Worm (Caenorhabditis elegans) whole organism, L1 larva: ENCODE measurements around the gene ZK822.1.

Source experiments
- C16A3.4 ChIP-seq: fragments of 150-350 bp; optimal IDR thresholded peaks from 2 replicates; lab custom pipeline; 2014; ENCODE audit warnings: missing biosample characterization, missing genetic modification characterization
- Y116A8C.19 ChIP-seq: sonication (generic microtip); optimal IDR thresholded peaks from 2 replicates; lab custom pipeline; 2016; ENCODE audit warnings: missing compliant biosample characterization, missing genetic modification characterization, borderline replicate concordance
- aly-2 ChIP-seq: fragments of 150-350 bp; optimal IDR thresholded peaks from 2 replicates; lab custom pipeline; 2014; ENCODE audit warnings: missing biosample characterization, missing genetic modification characterization
- ama-1 ChIP-seq: fragments of 150-350 bp; optimal IDR thresholded peaks from 2 replicates; lab custom pipeline; 2014
- ceh-63 ChIP-seq: fragments of 200-800 bp; sonication (Bioruptor generic); optimal IDR thresholded peaks from 2 replicates; lab custom pipeline; 2018; ENCODE audit warnings: mild to moderate bottlenecking, missing genetic modification characterization, missing compliant biosample characterization
- ceh-88 ChIP-seq: fragments of 200-800 bp; sonication (Bioruptor generic); IDR thresholded peaks from 2 replicates; pipeline ENCODE4 v1.3.6; 2022; ENCODE audit warnings: missing genetic modification characterization, missing compliant biosample characterization
- ceh-90 ChIP-seq: sonication (generic microtip); optimal IDR thresholded peaks from 2 replicates; lab custom pipeline; 2016; ENCODE audit warnings: missing genetic modification characterization, missing compliant biosample characterization
- dpl-1 ChIP-seq, 3 experiments: fragments of 150-350 bp in 2 of 3; sonication (generic microtip) in 1 of 3; optimal IDR thresholded peaks; 2 replicates each; lab custom pipeline; 2014 to 2017; ENCODE audit warnings: missing biosample characterization in 3 of 3, missing genetic modification characterization in 3 of 3, missing genetic modification reagents in 3 of 3
- dsc-1 ChIP-seq: sonication (generic microtip); optimal IDR thresholded peaks from 2 replicates; lab custom pipeline; 2016; ENCODE audit warnings: mild to moderate bottlenecking, missing genetic modification characterization, missing compliant biosample characterization
- elt-2 ChIP-seq: sonication (generic microtip); optimal IDR thresholded peaks from 2 replicates; lab custom pipeline; 2016; ENCODE audit warnings: missing genetic modification characterization, mild to moderate bottlenecking, inconsistent platforms, missing compliant biosample characterization, missing genetic modification reagents
- elt-3 ChIP-seq, 6 experiments: fragments of 150-350 bp in 1 of 6; sonication (generic microtip); optimal IDR thresholded peaks; 2 replicates each; lab custom pipeline; 2017 to 2018; ENCODE audit warnings: missing biosample characterization in 6 of 6, missing genetic modification characterization in 6 of 6, inconsistent platforms in 1 of 6
- ets-5 ChIP-seq: fragments of 200-800 bp; sonication (Bioruptor generic); IDR thresholded peaks from 2 replicates; pipeline ENCODE4 v1.3.6; 2022; ENCODE audit warnings: missing genetic modification characterization, missing compliant biosample characterization
- hlh-17 ChIP-seq: fragments of 200-800 bp; sonication (Bioruptor generic); optimal IDR thresholded peaks from 2 replicates; lab custom pipeline; 2018; ENCODE audit warnings: missing genetic modification characterization, mild to moderate bottlenecking, missing compliant biosample characterization, moderate library complexity, borderline replicate concordance
- isw-1 ChIP-seq: fragments of 200-800 bp; sonication (Bioruptor generic); IDR thresholded peaks from 2 replicates; pipeline ENCODE4 v1.3.6; 2022; ENCODE audit warnings: missing genetic modification characterization, missing compliant biosample characterization
- jun-1 ChIP-seq: fragments of 150-350 bp; optimal IDR thresholded peaks from 2 replicates; lab custom pipeline; 2014; ENCODE audit warnings: missing biosample characterization, missing genetic modification reagents, missing genetic modification characterization
- lin-13 ChIP-seq: fragments of 150-350 bp; optimal IDR thresholded peaks from 2 replicates; lab custom pipeline; 2014; ENCODE audit warnings: missing biosample characterization, missing genetic modification reagents, missing genetic modification characterization
- lin-14 ChIP-seq: fragments of 200-800 bp; sonication (Bioruptor generic); optimal IDR thresholded peaks from 2 replicates; lab custom pipeline; 2018; ENCODE audit warnings: mild to moderate bottlenecking, missing genetic modification characterization, moderate library complexity, missing compliant biosample characterization
- lin-15B ChIP-seq: fragments of 150-350 bp; sonication (generic microtip); optimal IDR thresholded peaks from 3 replicates; lab custom pipeline; 2014; ENCODE audit warnings: missing biosample characterization, missing genetic modification characterization
- lin-35 ChIP-seq, 2 experiments: fragments of 150-350 bp; optimal IDR thresholded peaks; 2 replicates each; lab custom pipeline; 2014; ENCODE audit warnings: missing biosample characterization in 2 of 2, missing genetic modification characterization in 2 of 2, missing genetic modification reagents in 2 of 2
- lin-39 ChIP-seq: fragments of 150-350 bp; optimal IDR thresholded peaks from 2 replicates; lab custom pipeline; 2014; ENCODE audit warnings: missing biosample characterization, missing genetic modification reagents, missing genetic modification characterization
- mep-1 ChIP-seq: fragments of 150-350 bp; optimal IDR thresholded peaks from 2 replicates; lab custom pipeline; 2014; ENCODE audit warnings: missing biosample characterization, missing genetic modification characterization
- nhr-12 ChIP-seq: sonication (generic microtip); optimal IDR thresholded peaks from 2 replicates; lab custom pipeline; 2017; ENCODE audit warnings: missing biosample characterization, missing genetic modification characterization
- nhr-19 ChIP-seq: fragments of 200-800 bp; sonication (Bioruptor generic); conservative IDR thresholded peaks from 2 replicates; pipeline ENCODE4 v1.3.6; 2022; ENCODE audit warnings: missing genetic modification characterization, missing compliant biosample characterization
- nhr-20 ChIP-seq: sonication (generic microtip); optimal IDR thresholded peaks from 2 replicates; lab custom pipeline; 2016; ENCODE audit warnings: mild to moderate bottlenecking, missing genetic modification characterization, missing compliant biosample characterization
- nhr-237 ChIP-seq: fragments of 150-350 bp; optimal IDR thresholded peaks from 2 replicates; lab custom pipeline; 2014; ENCODE audit warnings: missing biosample characterization, missing genetic modification characterization
- nhr-71 ChIP-seq: sonication (generic microtip); optimal IDR thresholded peaks from 2 replicates; lab custom pipeline; 2016; ENCODE audit warnings: mild to moderate bottlenecking, missing genetic modification characterization, moderate library complexity, missing compliant biosample characterization
- nhr-77 ChIP-seq: fragments of 150-350 bp; optimal IDR thresholded peaks from 2 replicates; lab custom pipeline; 2014; ENCODE audit warnings: missing biosample characterization, missing genetic modification characterization
- nhr-85 ChIP-seq: sonication (generic microtip); peaks from one replicate; lab custom pipeline; 2016; ENCODE audit warnings: missing genetic modification characterization, inconsistent platforms, missing compliant biosample characterization
- nhr-90 ChIP-seq: sonication (generic microtip); optimal IDR thresholded peaks from 2 replicates; lab custom pipeline; 2016; ENCODE audit warnings: mild to moderate bottlenecking, missing genetic modification characterization, missing compliant biosample characterization; ENCODE audit not compliant: poor library complexity
- rnt-1 ChIP-seq: sonication (generic microtip); optimal IDR thresholded peaks from 2 replicates; lab custom pipeline; 2016; ENCODE audit warnings: mild to moderate bottlenecking, missing genetic modification characterization, moderate library complexity, missing compliant biosample characterization
- snu-23 ChIP-seq: sonication (generic microtip); optimal IDR thresholded peaks from 2 replicates; lab custom pipeline; 2016; ENCODE audit warnings: missing genetic modification characterization, missing compliant biosample characterization
- sox-4 ChIP-seq: sonication (generic microtip); optimal IDR thresholded peaks from 2 replicates; lab custom pipeline; 2016; ENCODE audit warnings: missing genetic modification characterization, missing compliant biosample characterization
- sptf-1 ChIP-seq: fragments of 150-350 bp; optimal IDR thresholded peaks from 2 replicates; lab custom pipeline; 2014; ENCODE audit warnings: missing biosample characterization, missing genetic modification characterization
- sup-37 ChIP-seq: fragments of 200-800 bp; sonication (Bioruptor generic); optimal IDR thresholded peaks from 2 replicates; lab custom pipeline; 2018; ENCODE audit warnings: mild to moderate bottlenecking, missing genetic modification characterization, missing compliant biosample characterization
- tbx-2 ChIP-seq: sonication (generic microtip); optimal IDR thresholded peaks from 2 replicates; lab custom pipeline; 2016; ENCODE audit warnings: missing genetic modification characterization, missing compliant biosample characterization
- tlp-1 ChIP-seq: fragments of 150-350 bp; optimal IDR thresholded peaks from 2 replicates; lab custom pipeline; 2014; ENCODE audit warnings: missing biosample characterization, missing genetic modification characterization
- unc-130 ChIP-seq: fragments of 150-350 bp; optimal IDR thresholded peaks from 2 replicates; lab custom pipeline; 2017; ENCODE audit warnings: missing biosample characterization, missing genetic modification characterization, inconsistent platforms
- unc-62 ChIP-seq: fragments of 150-350 bp; optimal IDR thresholded peaks from 2 replicates; lab custom pipeline; 2014; ENCODE audit warnings: missing biosample characterization, missing genetic modification reagents, missing genetic modification characterization
- unc-98 ChIP-seq: fragments of 200-800 bp; sonication (Bioruptor generic); IDR thresholded peaks from 2 replicates; pipeline ENCODE4 v1.3.6; 2022; ENCODE audit warnings: missing genetic modification characterization, missing compliant biosample characterization
- vab-15 ChIP-seq: sonication (generic microtip); optimal IDR thresholded peaks from 2 replicates; lab custom pipeline; 2017; ENCODE audit warnings: missing genotype, mild to moderate bottlenecking, missing genetic modification characterization, missing compliant biosample characterization
- xbp-1 ChIP-seq: sonication (generic microtip); optimal IDR thresholded peaks from 2 replicates; lab custom pipeline; 2016; ENCODE audit warnings: missing genetic modification characterization, missing compliant biosample characterization
- zag-1 ChIP-seq: fragments of 150-350 bp; optimal IDR thresholded peaks from 2 replicates; lab custom pipeline; 2014; ENCODE audit warnings: missing biosample characterization, missing genetic modification characterization
- ztf-11 ChIP-seq, 2 experiments: sonication (generic microtip); optimal IDR thresholded peaks; 2 replicates each; lab custom pipeline; 2016 to 2017; ENCODE audit warnings: missing genetic modification characterization in 2 of 2, missing biosample characterization in 1 of 2, missing compliant biosample characterization in 1 of 2

ZK822.1 gene

DNA sequence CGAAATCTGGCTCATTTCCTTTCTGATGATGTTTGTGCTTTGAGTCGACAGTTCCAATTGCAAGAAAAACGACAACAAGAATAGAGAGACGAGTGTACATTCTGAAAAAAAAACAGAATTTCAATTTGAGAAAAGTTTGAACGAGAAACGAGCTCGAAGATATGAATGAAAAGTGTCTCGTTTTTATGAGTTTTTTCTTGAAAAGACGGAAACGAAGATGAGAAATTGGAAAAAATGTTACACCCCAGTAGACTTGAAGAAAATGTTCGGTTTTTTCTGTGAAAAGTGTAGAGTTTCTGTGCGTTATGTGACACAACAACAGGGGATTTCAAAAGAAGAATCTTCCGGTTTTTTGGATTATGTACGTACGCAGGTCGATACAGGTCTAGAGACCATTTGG lies 1.1 kb upstream of the ZK822.1 start, which contains the start of gene srlf-31:
srlf-31 (minus strand) TSS at position 101 of the 400 bp plus-strand sequence.
- TF ChIP-seq ceh-88 (GFP tag; lab: Robert Waterston, UW) (no peak), aly-2 (no peak)

DNA sequence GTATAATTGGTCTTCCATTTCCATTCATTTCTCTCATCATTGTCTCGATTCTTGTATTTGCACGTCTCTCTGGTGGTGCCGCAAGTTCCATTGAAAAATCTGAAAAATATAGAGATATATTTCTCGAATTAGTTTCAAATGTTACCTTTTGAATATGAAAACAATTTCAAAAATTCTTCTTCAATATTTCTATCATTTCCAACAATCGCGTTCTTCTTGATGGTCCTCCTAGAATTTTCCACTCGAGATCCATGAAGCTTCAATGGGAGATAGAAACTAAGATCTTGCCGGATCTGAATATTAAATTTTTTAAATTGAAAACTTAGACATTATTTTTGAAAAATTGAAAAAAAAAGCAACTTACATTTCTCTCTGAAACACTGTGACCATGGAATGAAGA lies 2.9 kb downstream of the ZK822.1 start:
- TF ChIP-seq dpl-1 (GFP tag; optimal IDR thresholded peaks at IDR 0.05; lab: Kevin White, UChicago) (no peak), tbx-2 (no peak), ets-5 (no peak), nhr-19 (GFP tag; lab: Robert Waterston, UW) (no peak), sup-37 (GFP tag; lab: Kevin White, UChicago) (no peak), vab-15 (tag; lab: Kevin White, UChicago) (no peak), ama-1 (lab: Kevin White, UChicago) (no peak), nhr-20 (tag; lab: Kevin White, UChicago) (no peak), lin-15B (tag; lab: Kevin White, UChicago) (no peak), unc-98 (no peak), nhr-90 (tag; lab: Kevin White, UChicago) (no peak), elt-2 (no peak), nhr-77 (tag; lab: Kevin White, UChicago) (no peak), ceh-90 (tag; lab: Kevin White, UChicago) (no peak), snu-23 (GFP tag; lab: Kevin White, UChicago) (no peak)

DNA sequence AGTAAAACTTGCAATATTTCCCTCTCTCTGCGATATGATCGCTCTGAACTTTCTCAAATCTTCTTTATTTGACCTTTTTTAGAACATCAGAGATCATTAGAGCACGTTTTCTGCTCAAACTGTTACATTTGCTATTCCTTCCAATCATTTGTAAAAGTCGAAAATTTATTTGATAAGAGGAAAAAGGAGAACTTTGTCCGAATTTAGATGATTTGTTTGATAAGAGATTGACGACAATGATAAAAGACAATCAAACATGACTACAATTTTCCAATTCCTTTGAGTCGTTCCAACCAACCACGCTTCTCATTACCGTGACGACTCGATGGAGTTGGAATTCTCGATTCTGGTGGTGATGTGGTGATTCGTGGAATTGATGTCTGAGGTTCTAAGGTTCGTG lies 4.0 kb downstream of the ZK822.1 start:
- TF ChIP-seq elt-2 (peak; percentile 51), Y116A8C.19 (tag; lab: Kevin White, UChicago) (no peak)

DNA sequence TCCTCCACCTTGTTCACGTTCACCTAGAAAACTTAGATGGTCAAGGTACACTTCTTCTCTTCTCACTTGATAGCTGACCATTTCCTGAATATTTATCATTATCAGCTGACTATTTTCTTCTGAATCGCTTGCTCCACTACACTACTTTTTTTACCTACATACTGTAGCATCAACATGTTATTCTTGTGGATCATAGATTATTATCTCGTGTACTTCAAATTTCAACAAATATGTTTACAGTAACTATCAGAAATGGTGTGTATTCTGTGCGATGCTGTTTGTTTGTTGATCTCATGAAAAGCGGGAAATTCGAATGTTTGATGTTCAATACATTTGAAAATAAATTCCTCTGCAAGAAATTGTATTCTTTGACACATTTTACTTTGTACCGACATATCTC lies 5.0 kb downstream of the ZK822.1 start, which contains the start of gene ZK822.10:
ZK822.10 (plus strand) TSS at position 231 of the 400 bp plus-strand sequence.
- TF ChIP-seq C16A3.4 (peak; percentile 9), lin-13 (no peak), nhr-20 (tag; lab: Kevin White, UChicago) (peak; percentile 35), nhr-71 (tag; lab: Kevin White, UChicago) (peak; percentile 28), rnt-1 (tag; lab: Kevin White, UChicago) (no peak), ztf-11 (tag; optimal IDR thresholded peaks at IDR 0.05; lab: Kevin White, UChicago) (no peak), nhr-85 (peak; percentile 55), elt-2 (peak; percentile 61)

DNA sequence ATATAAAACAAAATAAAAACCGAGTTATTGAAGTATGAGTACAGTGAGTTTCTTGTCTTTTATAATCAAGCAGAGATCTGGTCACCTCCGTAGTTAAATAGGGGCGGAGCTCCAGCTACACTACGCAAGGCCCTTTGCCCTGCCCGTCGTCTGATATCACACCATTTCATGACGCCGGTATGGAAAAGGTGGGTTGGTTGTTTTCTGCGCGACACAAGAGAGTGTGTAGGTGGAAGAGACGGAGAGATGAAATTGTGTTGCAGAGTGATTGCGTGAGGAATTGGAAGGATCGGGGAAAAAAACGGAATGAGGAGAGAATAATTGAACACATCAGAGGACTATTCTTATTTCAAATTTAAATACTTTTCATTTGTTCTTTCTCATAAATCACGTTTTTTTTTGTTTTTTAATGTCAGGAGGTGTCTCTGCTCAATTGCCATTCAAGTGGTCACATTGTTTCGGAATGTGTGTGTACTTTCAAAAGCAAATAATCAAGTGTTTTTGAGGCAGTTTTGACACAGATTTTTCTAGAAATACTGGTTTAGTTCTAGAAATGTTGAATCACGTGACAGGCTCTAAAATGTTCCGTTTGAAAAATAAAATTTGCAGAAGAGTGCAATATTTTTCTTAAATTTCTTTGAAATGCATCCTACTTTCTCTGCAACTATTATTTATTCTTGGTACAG lies 6.0 kb downstream of the ZK822.1 start, which contains the start of gene ZK822.9:
ZK822.9 (plus strand) TSS at position 180 of the 686 bp plus-strand sequence.
- TF ChIP-seq tlp-1 (tag; lab: Kevin White, UChicago) = no peak
- TF ChIP-seq nhr-12 = no peak
- peak; percentile 38 for TF ChIP-seq snu-23 (GFP tag; lab: Kevin White, UChicago)
- TF ChIP-seq lin-39 (tag; lab: Kevin White, UChicago) = no peak
- no peak for TF ChIP-seq hlh-17 (GFP tag; lab: Kevin White, UChicago)
- TF ChIP-seq dsc-1 (tag; lab: Kevin White, UChicago) = no peak
- TF ChIP-seq mep-1 (tag; lab: Kevin White, UChicago) = peak; percentile 14
- TF ChIP-seq jun-1 (tag; lab: Kevin White, UChicago) = no peak
- peak in 1 of 2 experiments; percentile 50 for TF ChIP-seq lin-35 (GFP tag; optimal IDR thresholded peaks at IDR 0.05; lab: Kevin White, UChicago)
- TF ChIP-seq nhr-85 = peak; percentile 75
- TF ChIP-seq sox-4 (tag; lab: Kevin White, UChicago) = no peak
- TF ChIP-seq isw-1 = no peak
- TF ChIP-seq aly-2 = no peak
- no peak for TF ChIP-seq xbp-1 (tag; lab: Kevin White, UChicago)
- peak in 2 of 6 experiments; percentile 9 to 25 for TF ChIP-seq elt-3 (tag; optimal IDR thresholded peaks at IDR 0.05; lab: Kevin White, UChicago)
- no peak for TF ChIP-seq rnt-1 (tag; lab: Kevin White, UChicago)
- no peak for TF ChIP-seq ets-5
- no peak for TF ChIP-seq ceh-63
- no peak for TF ChIP-seq unc-62 (GFP tag; lab: Kevin White, UChicago)
- TF ChIP-seq sptf-1 = no peak
- peak; percentile 32 for TF ChIP-seq nhr-71 (tag; lab: Kevin White, UChicago)
- peak; percentile 5 for TF ChIP-seq nhr-90 (tag; lab: Kevin White, UChicago)
- no peak for TF ChIP-seq nhr-237 (tag; lab: Kevin White, UChicago)
- no peak for TF ChIP-seq zag-1 (tag; lab: Kevin White, UChicago)
- TF ChIP-seq nhr-20 (tag; lab: Kevin White, UChicago) = peak; percentile 38
- no peak for TF ChIP-seq unc-130
- peak; percentile 48 for TF ChIP-seq elt-2
- TF ChIP-seq lin-14 (GFP tag; lab: Kevin White, UChicago) = peak; percentile 6
